Fruit fly (Drosophila melanogaster) whole organism, embryonic: ENCODE measurements around the gene CG8944.

Source experiments
- CG12391 ChIP-seq: fragments of 200-800 bp; sonication (Bioruptor generic); optimal IDR thresholded peaks from 3 replicates; lab custom pipeline; 2018; ENCODE audit warnings: missing biosample characterization, mild to moderate bottlenecking, missing genetic modification characterization, moderate library complexity
- CG15696 ChIP-seq: fragments of 200-800 bp; sonication (Bioruptor generic); optimal IDR thresholded peaks from 2 replicates; lab custom pipeline; 2019; ENCODE audit warnings: missing biosample characterization, mild to moderate bottlenecking, missing genetic modification characterization, moderate library complexity
- CG17186 ChIP-seq: fragments of 200-800 bp; sonication (Bioruptor generic); optimal IDR thresholded peaks from 3 replicates; lab custom pipeline; 2017; ENCODE audit warnings: missing biosample characterization, missing genetic modification reagents, missing genetic modification characterization
- CG17361 ChIP-seq: fragments of 200-800 bp; sonication (Bioruptor generic); IDR thresholded peaks from 3 replicates; pipeline ENCODE4 v1.3.6; 2022; ENCODE audit warnings: missing biosample characterization, missing genetic modification characterization
- CG17829 ChIP-seq: fragments of 200-800 bp; optimal IDR thresholded peaks from 2 replicates; lab custom pipeline; 2019; ENCODE audit warnings: missing biosample characterization, mild to moderate bottlenecking, missing genetic modification characterization, moderate library complexity
- CG17912 ChIP-seq: fragments of 200-800 bp; sonication (Bioruptor generic); optimal IDR thresholded peaks from 2 replicates; lab custom pipeline; 2018; ENCODE audit warnings: missing biosample characterization, mild to moderate bottlenecking, missing genetic modification characterization
- CG18262 ChIP-seq: fragments of 200-800 bp; optimal IDR thresholded peaks from 3 replicates; lab custom pipeline; 2019; ENCODE audit warnings: missing biosample characterization, mild to moderate bottlenecking, missing genetic modification characterization, moderate library complexity
- CG1832 ChIP-seq: fragments of 200-800 bp; sonication (Bioruptor generic); optimal IDR thresholded peaks from 2 replicates; lab custom pipeline; 2017; ENCODE audit warnings: missing biosample characterization, mild to moderate bottlenecking, missing genetic modification characterization, inconsistent platforms
- CG18619 ChIP-seq: fragments of 200-800 bp; sonication (Bioruptor generic); optimal IDR thresholded peaks from 3 replicates; lab custom pipeline; 2017; ENCODE audit warnings: missing biosample characterization, mild to moderate bottlenecking, missing genetic modification characterization
- CG2116 ChIP-seq: fragments of 200-800 bp; sonication (Bioruptor generic); optimal IDR thresholded peaks from 3 replicates; lab custom pipeline; 2018; ENCODE audit warnings: missing biosample characterization, mild to moderate bottlenecking, missing genetic modification characterization
- CG30403 ChIP-seq: fragments of 200-800 bp; sonication (Bioruptor generic); optimal IDR thresholded peaks from 3 replicates; lab custom pipeline; 2016; ENCODE audit warnings: missing biosample characterization, missing genetic modification characterization
- CG31441 ChIP-seq: fragments of 200-800 bp; sonication (Bioruptor generic); IDR thresholded peaks from 2 replicates; pipeline ENCODE4 v1.3.6; 2022; ENCODE audit warnings: missing biosample characterization, missing genetic modification characterization
- CG34422 ChIP-seq: fragments of 200-800 bp; sonication (Bioruptor generic); IDR thresholded peaks from 3 replicates; pipeline ENCODE4 v1.3.6; 2022; ENCODE audit warnings: missing biosample characterization, missing genetic modification characterization
- CG3995 ChIP-seq: fragments of 200-800 bp; sonication (Bioruptor generic); optimal IDR thresholded peaks from 3 replicates; lab custom pipeline; 2016; ENCODE audit warnings: missing biosample characterization, missing genetic modification characterization
- CG7839 ChIP-seq: fragments of 200-800 bp; sonication (Bioruptor generic); optimal IDR thresholded peaks from 3 replicates; lab custom pipeline; 2018; ENCODE audit warnings: missing biosample characterization, mild to moderate bottlenecking, missing genetic modification characterization, moderate library complexity
- CG7987 ChIP-seq: fragments of 200-800 bp; sonication (Bioruptor generic); optimal IDR thresholded peaks from 2 replicates; lab custom pipeline; 2018; ENCODE audit warnings: missing biosample characterization, mild to moderate bottlenecking, missing genetic modification characterization, moderate library complexity
- CG8290 ChIP-seq, 3 experiments: fragments of 200-800 bp; sonication (Bioruptor generic); optimal IDR thresholded peaks; 2 replicates each; lab custom pipeline; 2016 to 2019; ENCODE audit warnings: missing biosample characterization in 3 of 3, missing genetic modification characterization in 3 of 3, mild to moderate bottlenecking in 2 of 3, moderate library complexity in 1 of 3
- CG8765 ChIP-seq: fragments of 200-800 bp; sonication (Bioruptor generic); IDR thresholded peaks from 2 replicates; pipeline ENCODE4 v1.3.6; 2022; ENCODE audit warnings: missing biosample characterization, missing genetic modification characterization
- CG9609 ChIP-seq: fragments of 200-800 bp; sonication (Bioruptor generic); optimal IDR thresholded peaks from 3 replicates; lab custom pipeline; 2016; ENCODE audit warnings: missing biosample characterization, missing genetic modification characterization
- Chrac-16 ChIP-seq: fragments of 200-800 bp; sonication (Bioruptor generic); optimal IDR thresholded peaks from 3 replicates; lab custom pipeline; 2016; ENCODE audit warnings: missing biosample characterization, missing genetic modification characterization
- Dp ChIP-seq: fragments of 200-800 bp; sonication (Bioruptor generic); optimal IDR thresholded peaks from 2 replicates; lab custom pipeline; 2018; ENCODE audit warnings: missing biosample characterization, mild to moderate bottlenecking, missing genetic modification characterization, moderate library complexity
- E2f2 ChIP-seq: fragments of 200-800 bp; sonication (Bioruptor generic); IDR thresholded peaks from 2 replicates; pipeline ENCODE4 v1.3.6; 2022; ENCODE audit warnings: missing biosample characterization, missing genetic modification characterization
- Ets65A ChIP-seq: fragments of 200-800 bp; sonication (Bioruptor generic); peaks from one replicate; lab custom pipeline; 2016; ENCODE audit warnings: missing biosample characterization, missing genetic modification characterization
- Hr78 ChIP-seq, 2 experiments: fragments of 200-800 bp in 1 of 2; fragments of >200 bp in 1 of 2; sonication (Bioruptor generic) in 1 of 2; optimal IDR thresholded peaks; 2 replicates each; lab custom pipeline; 2017 to 2019; ENCODE audit warnings: missing biosample characterization in 2 of 2, missing genetic modification characterization in 2 of 2, mild to moderate bottlenecking in 1 of 2, moderate library complexity in 1 of 2
- MESR4 ChIP-seq: fragments of 200-800 bp; sonication (Bioruptor generic); optimal IDR thresholded peaks from 2 replicates; lab custom pipeline; 2018; ENCODE audit warnings: missing biosample characterization, mild to moderate bottlenecking, missing genetic modification characterization, moderate library complexity
- Mad ChIP-seq: fragments of 200-800 bp; sonication (Bioruptor generic); optimal IDR thresholded peaks from 2 replicates; lab custom pipeline; 2016; ENCODE audit warnings: missing biosample characterization, missing genetic modification characterization
- Med ChIP-seq: fragments of 200-800 bp; sonication (Bioruptor generic); peaks from one replicate; lab custom pipeline; 2016; ENCODE audit warnings: missing biosample characterization, missing genetic modification characterization, mild to moderate bottlenecking, inconsistent platforms, moderate library complexity
- Myb ChIP-seq: fragments of 200-800 bp; sonication (Bioruptor generic); optimal IDR thresholded peaks from 2 replicates; lab custom pipeline; 2016; ENCODE audit warnings: missing biosample characterization, missing genetic modification characterization
- NK7.1 ChIP-seq: fragments of 200-800 bp; sonication (Bioruptor generic); optimal IDR thresholded peaks from 3 replicates; lab custom pipeline; 2016; ENCODE audit warnings: missing biosample characterization, missing genetic modification characterization
- Nf-YC ChIP-seq: fragments of 200-800 bp; optimal IDR thresholded peaks from 3 replicates; lab custom pipeline; 2019; ENCODE audit warnings: missing biosample characterization, mild to moderate bottlenecking, missing genetic modification characterization, moderate library complexity
- Sry-δ ChIP-seq: fragments of 200-800 bp; sonication (Bioruptor generic); optimal IDR thresholded peaks from 2 replicates; lab custom pipeline; 2016; ENCODE audit warnings: missing biosample characterization, missing genetic modification characterization
- Xrp1 ChIP-seq: fragments of 200-800 bp; sonication (Bioruptor generic); IDR thresholded peaks from 2 replicates; pipeline ENCODE4 v1.3.6; 2022; ENCODE audit warnings: missing biosample characterization, missing genetic modification characterization
- ab ChIP-seq: fragments of 200-800 bp; sonication (Bioruptor generic); optimal IDR thresholded peaks from 2 replicates; lab custom pipeline; 2016; ENCODE audit warnings: missing biosample characterization, missing genetic modification characterization
- ato ChIP-seq: fragments of 200-800 bp; sonication (Bioruptor generic); IDR thresholded peaks from 2 replicates; pipeline ENCODE4 v1.3.6; 2022; ENCODE audit warnings: missing biosample characterization, missing genetic modification characterization; ENCODE audit not compliant: partially characterized antibody
- bcd ChIP-seq: fragments of 200-800 bp; sonication (Bioruptor generic); optimal IDR thresholded peaks from 2 replicates; lab custom pipeline; 2017; ENCODE audit warnings: missing biosample characterization, mild to moderate bottlenecking, missing genetic modification characterization
- danr ChIP-seq: fragments of 200-800 bp; sonication (Bioruptor generic); IDR thresholded peaks from 2 replicates; pipeline ENCODE4 v1.3.6; 2022; ENCODE audit warnings: missing biosample characterization, missing genetic modification characterization
- dmrt99B ChIP-seq: fragments of 200-800 bp; sonication (Bioruptor generic); optimal IDR thresholded peaks from 2 replicates; lab custom pipeline; 2018; ENCODE audit warnings: missing biosample characterization, mild to moderate bottlenecking, missing genetic modification characterization, moderate library complexity
- grau ChIP-seq: fragments of 200-800 bp; optimal IDR thresholded peaks from 3 replicates; lab custom pipeline; 2019; ENCODE audit warnings: missing biosample characterization, mild to moderate bottlenecking, missing genetic modification characterization, moderate library complexity
- lmd ChIP-seq: fragments of 200-800 bp; sonication (Bioruptor generic); IDR thresholded peaks from 2 replicates; pipeline ENCODE4 v1.3.6; 2022; ENCODE audit warnings: missing biosample characterization, missing genetic modification characterization
- lov ChIP-seq, 2 experiments: fragments of 200-800 bp in 1 of 2; fragments of >200 bp in 1 of 2; sonication (Bioruptor generic) in 1 of 2; IDR thresholded peaks in 1 of 2; optimal IDR thresholded peaks in 1 of 2; 2 replicates in 1 of 2; 3 replicates in 1 of 2; pipeline versions ENCODE4 v1.3.6 to Lab custom; 2017 to 2022; ENCODE audit warnings: missing biosample characterization in 1 of 2, missing genetic modification characterization in 1 of 2
- mam ChIP-seq: fragments of 200-800 bp; sonication (Bioruptor generic); optimal IDR thresholded peaks from 3 replicates; lab custom pipeline; 2016; ENCODE audit warnings: missing biosample characterization, missing genetic modification characterization
- prd ChIP-seq, 3 experiments: fragments of >200 bp in 2 of 3; fragments of 200-800 bp in 1 of 3; sonication (Bioruptor generic) in 1 of 3; optimal IDR thresholded peaks in 2 of 3; IDR thresholded peaks in 1 of 3; 2 replicates in 2 of 3; 3 replicates in 1 of 3; pipeline versions ENCODE4 v1.3.6 to Lab custom; 2017 to 2022; ENCODE audit warnings: missing biosample characterization in 1 of 3, missing genetic modification characterization in 1 of 3
- schlank ChIP-seq: fragments of 200-800 bp; sonication (Bioruptor generic); optimal IDR thresholded peaks from 2 replicates; lab custom pipeline; 2018; ENCODE audit warnings: missing biosample characterization, mild to moderate bottlenecking, missing genetic modification characterization
- scrt ChIP-seq: fragments of 200-800 bp; sonication (Bioruptor generic); optimal IDR thresholded peaks from 2 replicates; lab custom pipeline; 2018; ENCODE audit warnings: missing biosample characterization, mild to moderate bottlenecking, missing genetic modification characterization, moderate library complexity
- sob ChIP-seq: fragments of 200-800 bp; sonication (Bioruptor generic); IDR thresholded peaks from 2 replicates; pipeline ENCODE4 v1.3.6; 2022; ENCODE audit warnings: missing biosample characterization, missing genetic modification characterization
- trem ChIP-seq: fragments of 200-800 bp; optimal IDR thresholded peaks from 3 replicates; lab custom pipeline; 2019; ENCODE audit warnings: missing biosample characterization, mild to moderate bottlenecking, missing genetic modification characterization, moderate library complexity

CG8944 gene

DNA sequence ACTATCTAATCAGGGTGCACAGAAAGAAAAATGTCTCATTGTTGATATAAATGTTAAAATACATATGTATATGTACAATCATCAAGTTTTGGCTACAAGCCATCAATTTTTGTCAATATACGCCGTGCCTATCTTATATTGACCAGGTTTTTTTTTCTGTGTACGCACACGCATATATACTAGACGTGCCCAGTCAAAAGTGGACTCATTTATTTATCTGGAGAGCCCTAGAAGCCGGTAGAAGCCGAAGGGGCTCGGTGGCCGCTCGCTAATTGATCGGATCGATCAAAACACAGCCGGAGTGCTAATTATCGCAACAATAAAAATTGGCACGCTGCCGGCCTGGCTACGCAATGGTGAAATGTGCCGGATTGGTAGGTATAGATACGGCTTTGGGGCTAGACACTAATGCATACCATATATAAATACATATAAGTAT lies 5.7 kb downstream of the CG8944 start (continued):
- TF ChIP-seq dmrt99B (tag; lab: Kevin White, UChicago) (peak; percentile 71), grau (tag; lab: Kevin White, UChicago) (peak; percentile 78), ato (GFP tag; lab: Robert Waterston, UW) (no peak), ab (peak; percentile 4), CG17186 (GFP tag; lab: Kevin White, UChicago) (no peak), CG17829 (tag; lab: Kevin White, UChicago) (peak; percentile 30)

DNA sequence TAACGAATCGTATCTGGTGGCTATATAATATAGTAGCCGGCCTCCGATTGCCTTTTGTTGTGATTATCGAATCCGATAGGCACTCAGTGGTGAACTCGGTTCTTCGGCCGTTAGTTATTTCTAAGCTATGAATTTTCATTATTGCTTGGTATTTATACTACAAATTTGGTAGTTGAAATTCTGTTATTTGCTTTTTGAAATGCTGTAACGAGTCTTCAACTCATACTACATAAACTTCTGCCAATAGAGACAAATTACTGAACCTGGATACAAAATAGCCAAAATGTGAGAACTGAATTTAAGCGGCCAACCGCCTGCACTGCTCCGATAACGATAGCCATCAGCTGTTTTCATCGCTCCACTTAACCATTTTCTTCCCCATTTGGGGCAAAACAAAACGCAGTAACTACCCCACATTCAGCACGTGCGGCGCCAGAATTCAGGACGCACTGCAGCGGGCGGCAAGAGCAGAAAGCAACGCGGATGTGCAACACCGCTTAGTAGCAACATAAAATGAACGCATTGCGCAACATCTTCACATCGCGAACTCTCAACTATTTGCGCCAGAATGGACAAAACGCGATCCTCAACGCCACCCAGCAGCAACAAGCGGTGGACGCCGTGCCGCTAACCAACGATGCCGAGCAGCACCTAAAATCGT lies 7.0 kb downstream of the CG8944 start, which contains the start of the genes CG11679 and CG8206:
TSS of gene CG11679 (minus strand) at position 65 of the 661 bp plus-strand sequence.
TSS of gene CG8206 (plus strand) at position 341 of the 661 bp plus-strand sequence.
- TF ChIP-seq scrt (GFP tag; lab: Kevin White, UChicago) (peak; percentile 27), CG18262 (peak; percentile 29), CG15696 (peak; percentile 1), CG18619 (GFP tag; lab: Kevin White, UChicago) (peak; percentile 9), CG17361 (GFP tag; lab: Robert Waterston, UW) (peak; percentile 49; the same call in 2 of the 3 replicates), Med (GFP tag; lab: Kevin White, UChicago) (peak; percentile 91), CG9609 (GFP tag; lab: Kevin White, UChicago) (peak; percentile 37), CG1832 (GFP tag; lab: Kevin White, UChicago) (no peak), Sry-δ (GFP tag; lab: Kevin White, UChicago) (peak; percentile 75), CG7987 (GFP tag; lab: Kevin White, UChicago) (no peak), CG2116 (GFP tag; lab: Kevin White, UChicago) (peak; percentile 82), lmd (GFP tag; lab: Robert Waterston, UW) (peak; percentile 33; the same call in 1 of the 2 replicates), Nf-YC (peak; percentile 42), CG8290 (GFP tag; optimal IDR thresholded peaks at IDR 0.05; lab: Kevin White, UChicago) (peak; percentile 6), CG8290 (tag; optimal IDR thresholded peaks at IDR 0.05; lab: Kevin White, UChicago) (no peak), mam (GFP tag; lab: Kevin White, UChicago) (peak; percentile 66), Mad (GFP tag; lab: Kevin White, UChicago) (no peak), CG34422 (GFP tag; lab: Robert Waterston, UW) (peak; percentile 55; the same call in 1 of the 3 replicates), CG17912 (GFP tag; lab: Kevin White, UChicago) (peak; percentile 9), MESR4 (peak; percentile 76), lov (optimal IDR thresholded peaks at IDR 0.05; lab: Kevin White, UChicago) (no peak), lov (GFP tag; IDR thresholded peaks at IDR 0.05; lab: Robert Waterston, UW) (no peak), CG7839 (tag; lab: Kevin White, UChicago) (peak; percentile 49), Chrac-16 (GFP tag; lab: Kevin White, UChicago) (peak; percentile 24), CG8765 (GFP tag; lab: Robert Waterston, UW) (no peak), Dp (peak; percentile 13), Xrp1 (GFP tag; lab: Robert Waterston, UW) (peak; percentile 41; the same call in 1 of the 2 replicates), E2f2 (0 out of 2 replicates have a peak, but pooled peaks have one; percentile 17), CG3995 (peak; percentile 86), prd (optimal IDR thresholded peaks at IDR 0.05; lab: Kevin White, UChicago) (no peak), prd (GFP tag; IDR thresholded peaks at IDR 0.05; lab: Robert Waterston, UW) (peak; percentile 47; the same call in 1 of the 3 replicates), sob (GFP tag; lab: Robert Waterston, UW) (peak; percentile 24; the same call in 1 of the 2 replicates), NK7.1 (GFP tag; lab: Kevin White, UChicago) (no peak), CG12391 (tag; lab: Kevin White, UChicago) (peak; percentile 44), Myb (GFP tag; lab: Kevin White, UChicago) (peak; percentile 83), schlank (tag; lab: Kevin White, UChicago) (no peak), danr (GFP tag; lab: Robert Waterston, UW) (no peak), Ets65A (peak; percentile 52), CG31441 (GFP tag; lab: Robert Waterston, UW) (no peak), Hr78 (GFP tag; optimal IDR thresholded peaks at IDR 0.05; lab: Kevin White, UChicago) (no peak), CG30403 (peak; percentile 53), trem (tag; lab: Kevin White, UChicago) (peak; percentile 49), bcd (GFP tag; lab: Kevin White, UChicago) (peak; percentile 33)
